Worm (Caenorhabditis elegans) whole organism, late embryonic: ENCODE data around the gene ptp-4A2.

Experiments used
- F13H6.1 ChIP-seq: sonication (generic microtip); optimal IDR thresholded peaks from 2 replicates; lab custom pipeline; 2016; ENCODE audit warnings: missing genetic modification characterization, missing compliant biosample characterization
- K09A11.1 ChIP-seq: sonication (generic microtip); optimal IDR thresholded peaks from 2 replicates; lab custom pipeline; 2017; ENCODE audit warnings: antibody characterized with exemption, mild to moderate bottlenecking, missing genetic modification characterization, missing compliant biosample characterization; ENCODE audit not compliant: insufficient read depth
- Y22D7AL.16 ChIP-seq: sonication (generic microtip); optimal IDR thresholded peaks from 2 replicates; lab custom pipeline; 2016; ENCODE audit warnings: missing genetic modification characterization, missing compliant biosample characterization
- ahr-1 ChIP-seq: sonication (generic microtip); optimal IDR thresholded peaks from 2 replicates; lab custom pipeline; 2016; ENCODE audit warnings: missing genetic modification characterization, missing compliant biosample characterization
- ceh-14 ChIP-seq: sonication (generic microtip); optimal IDR thresholded peaks from 2 replicates; lab custom pipeline; 2016; ENCODE audit warnings: missing genotype, missing genetic modification characterization, missing compliant biosample characterization
- ceh-18 ChIP-seq: sonication (generic microtip); optimal IDR thresholded peaks from 2 replicates; lab custom pipeline; 2016; ENCODE audit warnings: missing genetic modification characterization, missing compliant biosample characterization
- ceh-2 ChIP-seq: sonication (generic microtip); optimal IDR thresholded peaks from 2 replicates; lab custom pipeline; 2016; ENCODE audit warnings: missing genotype, missing genetic modification characterization, missing compliant biosample characterization
- ceh-22 ChIP-seq: sonication (generic microtip); optimal IDR thresholded peaks from 2 replicates; lab custom pipeline; 2017; ENCODE audit warnings: missing biosample characterization, missing genetic modification characterization
- ceh-30 ChIP-seq: fragments of 150-350 bp; optimal IDR thresholded peaks from 2 replicates; lab custom pipeline; 2014; ENCODE audit warnings: missing biosample characterization, missing genetic modification characterization
- ceh-34 ChIP-seq: sonication (generic microtip); optimal IDR thresholded peaks from 2 replicates; lab custom pipeline; 2016; ENCODE audit warnings: mild to moderate bottlenecking, missing genetic modification characterization, missing compliant biosample characterization
- ceh-45 ChIP-seq: fragments of 200-800 bp; sonication (Bioruptor generic); IDR thresholded peaks from 2 replicates; pipeline ENCODE4 v1.3.6; 2022; ENCODE audit warnings: missing genetic modification reagents, missing genetic modification characterization, missing compliant biosample characterization
- ceh-6 ChIP-seq: fragments of 200-800 bp; sonication (Bioruptor generic); optimal IDR thresholded peaks from 2 replicates; lab custom pipeline; 2018; ENCODE audit warnings: mild to moderate bottlenecking, missing genetic modification characterization, missing compliant biosample characterization
- dmd-4 ChIP-seq: sonication (generic microtip); optimal IDR thresholded peaks from 2 replicates; lab custom pipeline; 2016; ENCODE audit warnings: borderline replicate concordance, missing genetic modification characterization, missing compliant biosample characterization
- elt-2 ChIP-seq: sonication (generic microtip); optimal IDR thresholded peaks from 2 replicates; lab custom pipeline; 2016; ENCODE audit warnings: missing genetic modification reagents, missing genetic modification characterization, missing compliant biosample characterization
- ets-4 ChIP-seq: sonication (generic microtip); optimal IDR thresholded peaks from 2 replicates; lab custom pipeline; 2016; ENCODE audit warnings: missing genetic modification characterization, missing compliant biosample characterization
- eyg-1 ChIP-seq: sonication (generic microtip); optimal IDR thresholded peaks from 2 replicates; lab custom pipeline; 2016; ENCODE audit warnings: missing genotype, missing genetic modification characterization, missing compliant biosample characterization
- fkh-10 ChIP-seq: fragments of 150-350 bp; optimal IDR thresholded peaks from 2 replicates; lab custom pipeline; 2014; ENCODE audit warnings: missing biosample characterization, missing genetic modification reagents, missing genetic modification characterization
- hlh-15 ChIP-seq: sonication (generic microtip); optimal IDR thresholded peaks from 2 replicates; lab custom pipeline; 2016; ENCODE audit warnings: missing genetic modification characterization, missing compliant biosample characterization
- hlh-6 ChIP-seq: sonication (generic microtip); optimal IDR thresholded peaks from 2 replicates; lab custom pipeline; 2016; ENCODE audit warnings: missing genotype, missing genetic modification characterization, missing compliant biosample characterization
- lin-11 ChIP-seq: fragments of 200-800 bp; sonication (Bioruptor generic); optimal IDR thresholded peaks from 2 replicates; lab custom pipeline; 2018; ENCODE audit warnings: mild to moderate bottlenecking, missing genetic modification characterization, missing compliant biosample characterization
- madf-2 ChIP-seq: sonication (generic microtip); optimal IDR thresholded peaks from 2 replicates; lab custom pipeline; 2017; ENCODE audit warnings: missing genetic modification characterization, missing compliant biosample characterization
- mec-3 ChIP-seq: sonication (generic microtip); optimal IDR thresholded peaks from 2 replicates; lab custom pipeline; 2016; ENCODE audit warnings: borderline replicate concordance, missing genetic modification characterization, missing compliant biosample characterization
- nfya-1 ChIP-seq: sonication (generic microtip); optimal IDR thresholded peaks from 2 replicates; lab custom pipeline; 2017; ENCODE audit warnings: missing genetic modification characterization, mild to moderate bottlenecking, missing compliant biosample characterization, antibody characterized with exemption, moderate library complexity
- nhr-232 ChIP-seq: sonication (generic microtip); optimal IDR thresholded peaks from 2 replicates; lab custom pipeline; 2016; ENCODE audit warnings: missing genetic modification characterization, missing compliant biosample characterization
- npax-4 ChIP-seq: sonication (generic microtip); optimal IDR thresholded peaks from 2 replicates; lab custom pipeline; 2016; ENCODE audit warnings: missing genetic modification characterization, missing compliant biosample characterization
- pag-3 ChIP-seq: sonication (generic microtip); optimal IDR thresholded peaks from 2 replicates; lab custom pipeline; 2016; ENCODE audit warnings: missing compliant biosample characterization, missing genetic modification characterization, borderline replicate concordance
- pat-9 ChIP-seq: fragments of 200-800 bp; sonication (Bioruptor generic); optimal IDR thresholded peaks from 2 replicates; lab custom pipeline; 2018; ENCODE audit warnings: mild to moderate bottlenecking, missing genetic modification characterization, moderate library complexity, missing compliant biosample characterization
- pha-2 ChIP-seq: sonication (generic microtip); optimal IDR thresholded peaks from 2 replicates; lab custom pipeline; 2017; ENCODE audit warnings: mild to moderate bottlenecking, missing genetic modification characterization, missing compliant biosample characterization
- pha-4 ChIP-seq: fragments of 150-350 bp; optimal IDR thresholded peaks from 2 replicates; lab custom pipeline; 2018; ENCODE audit warnings: missing biosample characterization, missing genetic modification reagents, missing genetic modification characterization
- pqm-1 ChIP-seq: sonication (generic microtip); optimal IDR thresholded peaks from 2 replicates; lab custom pipeline; 2016; ENCODE audit warnings: missing genetic modification characterization, missing compliant biosample characterization
- pros-1 ChIP-seq: fragments of 150-350 bp; optimal IDR thresholded peaks from 2 replicates; lab custom pipeline; 2014; ENCODE audit warnings: missing biosample characterization, missing genetic modification reagents, missing genetic modification characterization
- ref-2 ChIP-seq: sonication (generic microtip); optimal IDR thresholded peaks from 2 replicates; lab custom pipeline; 2016; ENCODE audit warnings: missing genetic modification characterization, missing compliant biosample characterization
- sdc-2 ChIP-seq: sonication (generic microtip); optimal IDR thresholded peaks from 2 replicates; lab custom pipeline; 2016; ENCODE audit warnings: missing genotype, missing genetic modification characterization, missing compliant biosample characterization
- sox-2 ChIP-seq: fragments of 200-800 bp; sonication (Bioruptor generic); IDR thresholded peaks from 2 replicates; pipeline ENCODE4 v1.3.6; 2022; ENCODE audit warnings: missing genetic modification reagents, missing genetic modification characterization, missing compliant biosample characterization
- sox-4 ChIP-seq: sonication (generic microtip); optimal IDR thresholded peaks from 2 replicates; lab custom pipeline; 2017; ENCODE audit warnings: mild to moderate bottlenecking, missing genetic modification characterization, inconsistent platforms, missing compliant biosample characterization
- ttx-3 ChIP-seq: sonication (generic microtip); optimal IDR thresholded peaks from 2 replicates; lab custom pipeline; 2016; ENCODE audit warnings: missing genetic modification reagents, missing genetic modification characterization, missing compliant biosample characterization
- unc-42 ChIP-seq: sonication (generic microtip); optimal IDR thresholded peaks from 2 replicates; lab custom pipeline; 2016; ENCODE audit warnings: missing genotype, missing genetic modification characterization, missing compliant biosample characterization
- unc-55 ChIP-seq: sonication (generic microtip); optimal IDR thresholded peaks from 2 replicates; lab custom pipeline; 2017; ENCODE audit warnings: missing biosample characterization, missing genetic modification reagents, missing genetic modification characterization
- zip-5 ChIP-seq: sonication (generic microtip); optimal IDR thresholded peaks from 2 replicates; lab custom pipeline; 2016; ENCODE audit warnings: missing genetic modification characterization, missing compliant biosample characterization
- ztf-16 ChIP-seq: sonication (generic microtip); optimal IDR thresholded peaks from 2 replicates; lab custom pipeline; 2017; ENCODE audit warnings: missing genetic modification characterization, missing compliant biosample characterization

ptp-4A2 gene

DNA sequence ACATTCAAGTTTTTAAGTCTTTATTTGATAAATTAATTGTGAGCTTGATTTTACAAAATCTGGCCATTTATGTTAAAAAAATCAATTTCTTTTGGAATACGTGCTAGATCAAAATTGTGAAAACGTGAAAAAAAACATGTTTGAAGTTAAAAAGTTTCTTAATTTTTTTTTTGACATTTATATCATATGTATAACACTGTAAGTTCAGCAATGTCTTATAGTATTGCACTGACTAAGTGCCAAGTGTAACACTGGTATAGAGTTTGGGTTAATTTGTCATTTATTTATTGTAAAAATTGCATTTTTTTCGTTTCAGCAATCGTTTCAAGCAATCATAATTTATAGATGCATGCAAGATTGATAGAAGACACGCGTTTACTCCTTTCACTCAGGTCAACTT, 5.2 kb downstream of the ptp-4A2 start:
- no peak for TF ChIP-seq unc-42
- no peak for TF ChIP-seq hlh-15 (tag; lab: Kevin White, UChicago)
- TF ChIP-seq hlh-6 (tag; lab: Kevin White, UChicago), result no peak
- no peak for TF ChIP-seq pat-9
- no peak for TF ChIP-seq sox-2
- TF ChIP-seq elt-2 (tag; lab: Kevin White, UChicago), result no peak
- no peak for TF ChIP-seq lin-11 (tag; lab: Kevin White, UChicago)
- no peak for TF ChIP-seq ttx-3 (tag; lab: Kevin White, UChicago)
- no peak for TF ChIP-seq madf-2 (tag; lab: Kevin White, UChicago)

DNA sequence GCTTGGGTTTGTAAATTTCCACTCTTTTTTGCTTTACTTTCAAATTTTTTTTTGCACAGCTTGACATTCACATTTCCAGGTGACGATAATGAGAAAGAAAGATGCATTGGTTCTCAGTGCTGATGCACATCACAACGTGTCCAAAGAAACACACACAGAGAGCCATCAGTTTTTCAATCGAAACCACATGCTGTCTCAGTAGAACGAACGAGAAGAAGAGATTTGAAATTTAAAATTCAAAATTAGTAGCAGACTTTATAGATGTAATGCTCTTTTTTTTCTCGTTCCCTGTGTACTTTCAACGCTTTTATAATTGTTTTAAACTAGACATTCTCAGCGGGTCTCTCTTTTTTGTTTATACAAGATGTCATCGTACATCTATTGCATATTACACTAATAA, 5.6 kb downstream of the ptp-4A2 start:
- TF ChIP-seq sox-4 (tag; lab: Kevin White, UChicago), result no peak
- no peak for TF ChIP-seq ceh-6 (GFP tag; lab: Kevin White, UChicago)
- no peak for TF ChIP-seq pat-9
- TF ChIP-seq ttx-3 (tag; lab: Kevin White, UChicago), result no peak
- TF ChIP-seq zip-5, result no peak
- TF ChIP-seq ahr-1, result no peak
- TF ChIP-seq fkh-10 (GFP tag; lab: Kevin White, UChicago), result no peak
- no peak for TF ChIP-seq sox-2

DNA sequence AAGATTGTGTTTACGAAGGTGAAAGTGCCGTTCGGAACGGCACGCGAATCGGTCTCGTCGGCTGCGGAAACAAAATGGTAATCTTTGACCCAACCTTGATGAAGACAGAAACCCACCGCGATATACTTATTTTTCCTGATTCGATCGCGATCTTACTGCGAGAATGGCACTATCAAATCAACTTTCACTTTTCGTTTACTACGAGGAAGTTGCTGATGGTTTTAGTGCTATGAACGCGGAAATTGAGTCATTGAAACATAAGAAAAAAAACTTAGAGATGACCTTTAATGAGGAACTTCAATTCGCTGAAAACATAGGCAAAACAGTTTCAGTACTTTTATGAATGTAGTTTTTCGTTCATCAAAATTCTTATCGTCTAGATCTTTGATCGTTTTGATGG, 10.4 kb downstream of the ptp-4A2 start:
- TF ChIP-seq pha-4, result no peak

DNA sequence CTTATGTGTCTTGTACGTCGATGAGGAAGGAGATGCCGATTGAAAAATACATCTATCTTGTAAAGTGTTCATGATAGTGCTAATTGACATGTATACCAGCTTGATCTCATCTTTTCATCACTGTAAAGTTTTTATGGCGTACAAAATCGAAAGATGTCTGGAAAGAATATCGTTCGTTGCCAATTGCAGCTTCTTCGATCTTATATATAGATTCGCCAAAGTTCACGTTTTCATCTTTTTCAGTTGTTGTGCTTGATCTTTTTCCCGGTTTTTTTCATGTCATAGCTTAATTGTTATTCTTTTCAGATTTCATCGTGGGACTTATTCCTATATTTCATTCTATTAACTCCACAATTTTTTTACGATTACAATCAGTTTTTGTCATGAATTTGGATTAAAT, 11.8 kb downstream of the ptp-4A2 start, which contains the start of gene adt-3:
TSS of gene adt-3 (plus strand) at position 301 of the 400 bp plus-strand sequence.
- no peak for TF ChIP-seq ceh-34 (tag; lab: Kevin White, UChicago)
- no peak for TF ChIP-seq pag-3 (tag; lab: Kevin White, UChicago)
- TF ChIP-seq F13H6.1, result no peak
- TF ChIP-seq pqm-1 (tag; lab: Kevin White, UChicago), result no peak
- TF ChIP-seq ceh-22, result no peak
- no peak for TF ChIP-seq ceh-2 (tag; lab: Kevin White, UChicago)
- TF ChIP-seq eyg-1 (tag; lab: Kevin White, UChicago), result no peak
- no peak for TF ChIP-seq fkh-10 (GFP tag; lab: Kevin White, UChicago)
- no peak for TF ChIP-seq pat-9
- TF ChIP-seq nhr-232 (tag; lab: Kevin White, UChicago), result no peak
- no peak for TF ChIP-seq dmd-4
- TF ChIP-seq ref-2 (tag; lab: Kevin White, UChicago), result no peak
- no peak for TF ChIP-seq sdc-2 (tag; lab: Kevin White, UChicago)
- TF ChIP-seq ets-4, result no peak
- TF ChIP-seq K09A11.1, result no peak
- no peak for TF ChIP-seq mec-3 (tag; lab: Kevin White, UChicago)

DNA sequence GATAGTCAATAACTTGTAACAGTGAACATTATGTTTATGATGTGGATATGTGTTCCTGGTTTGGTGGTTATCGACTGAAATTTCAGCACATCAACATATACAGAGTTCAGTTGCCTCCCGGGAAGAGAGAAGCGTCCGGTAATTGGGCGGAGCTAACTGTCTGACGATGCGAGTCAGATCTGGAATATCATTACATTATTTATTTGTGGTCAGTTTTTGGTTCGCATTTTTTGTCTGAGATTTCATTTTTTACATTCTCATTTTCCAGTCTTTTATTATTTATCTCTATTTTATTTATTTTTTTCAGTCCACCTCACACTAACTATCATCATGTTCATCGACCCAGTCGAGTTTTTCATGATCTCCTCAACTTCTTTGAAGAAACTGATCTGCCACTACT, 17.3 kb downstream of the ptp-4A2 start, which contains the start of gene T22B2.1:
TSS of gene T22B2.1 (plus strand) at position 301 of the 400 bp plus-strand sequence.
- no peak for TF ChIP-seq pha-2

DNA sequence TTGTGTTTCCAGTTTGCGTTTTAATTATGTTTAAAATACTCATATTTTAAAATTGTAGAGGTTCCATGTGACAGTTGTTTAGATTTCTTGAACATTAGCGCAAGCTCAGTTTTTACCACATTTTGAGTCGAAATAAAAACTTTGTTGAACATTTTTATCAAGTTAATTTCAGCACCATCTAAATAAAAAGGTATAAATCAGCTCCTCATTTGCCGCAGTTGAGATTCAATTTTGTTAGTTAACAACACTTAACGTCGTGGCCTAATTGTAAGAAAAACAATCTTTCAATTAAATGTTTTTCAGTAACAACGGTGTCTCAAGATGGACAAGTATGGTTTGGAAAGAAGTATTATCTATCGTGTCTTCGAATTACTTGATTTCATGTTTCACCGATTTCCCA, 22.4 kb downstream of the ptp-4A2 start:
- TF ChIP-seq nhr-232 (tag; lab: Kevin White, UChicago) (no peak), ztf-16 (tag; lab: Kevin White, UChicago) (no peak), unc-55 (GFP tag; lab: Kevin White, UChicago) (no peak), Y22D7AL.16 (tag; lab: Kevin White, UChicago) (no peak), nfya-1 (tag; lab: Kevin White, UChicago) (no peak), F13H6.1 (no peak), ceh-14 (no peak), ceh-45 (GFP tag; lab: Robert Waterston, UW) (no peak), ceh-18 (tag; lab: Kevin White, UChicago) (no peak), ceh-30 (tag; lab: Kevin White, UChicago) (no peak), npax-4 (tag; lab: Kevin White, UChicago) (no peak), pros-1 (no peak)
